Fruit fly (Drosophila melanogaster) whole organism, pupa: ENCODE data around the gene CG31077.

Source experiments
- CG10348 ChIP-seq: fragments of 200-800 bp; sonication (Bioruptor generic); IDR thresholded peaks from 2 replicates; pipeline ENCODE4 v1.3.6; 2022; ENCODE audit warnings: missing biosample characterization, missing genetic modification characterization
- Ets98B ChIP-seq: fragments of 200-800 bp; sonication (Bioruptor generic); IDR thresholded peaks from 2 replicates; pipeline ENCODE4 v1.3.6; 2022; ENCODE audit warnings: missing biosample characterization, missing genetic modification characterization
- Snoo ChIP-seq: fragments of 200-800 bp; sonication (Bioruptor generic); optimal IDR thresholded peaks from 3 replicates; lab custom pipeline; 2017; ENCODE audit warnings: missing biosample characterization, mild to moderate bottlenecking, missing genetic modification characterization, inconsistent platforms

- TF ChIP-seq CG10348 (no peak), Snoo (tag; lab: Kevin White, UChicago) (no peak), Ets98B (GFP tag; lab: Robert Waterston, UW) (no peak)
Measured at dm6 chr3R:27002787-27003186, 3.2 kb downstream of the CG31077 start.
